Worm (Caenorhabditis elegans) whole organism, mixed stage, embryonic: ENCODE measurements around the gene rps-5.

Experiments
- M03D4.4 ChIP-seq: sonication (generic microtip); optimal IDR thresholded peaks from 2 replicates; lab custom pipeline; 2017; ENCODE audit warnings: mild to moderate bottlenecking, missing genetic modification characterization, missing compliant biosample characterization
- bed-3 ChIP-seq: fragments of 200-800 bp; sonication (Bioruptor generic); optimal IDR thresholded peaks from 3 replicates; lab custom pipeline; 2018; ENCODE audit warnings: mild to moderate bottlenecking, missing genetic modification characterization, moderate library complexity, missing compliant biosample characterization
- ceh-39 ChIP-seq: fragments of 150-350 bp; optimal IDR thresholded peaks from 2 replicates; lab custom pipeline; 2014; ENCODE audit warnings: missing biosample characterization, missing genetic modification characterization
- ceh-43 ChIP-seq: fragments of 200-800 bp; sonication (Bioruptor generic); optimal IDR thresholded peaks from 2 replicates; lab custom pipeline; 2018; ENCODE audit warnings: mild to moderate bottlenecking, missing genetic modification characterization, moderate library complexity, missing compliant biosample characterization
- ceh-83 ChIP-seq: fragments of 200-800 bp; sonication (Bioruptor generic); optimal IDR thresholded peaks from 2 replicates; lab custom pipeline; 2018; ENCODE audit warnings: mild to moderate bottlenecking, missing genetic modification characterization, missing compliant biosample characterization
- ces-1 ChIP-seq: fragments of 150-350 bp; optimal IDR thresholded peaks from 2 replicates; lab custom pipeline; 2014; ENCODE audit warnings: missing biosample characterization, missing genetic modification reagents, missing genetic modification characterization
- drap-1 ChIP-seq: fragments of 200-800 bp; sonication (Bioruptor generic); optimal IDR thresholded peaks from 3 replicates; lab custom pipeline; 2018; ENCODE audit warnings: mild to moderate bottlenecking, missing genetic modification characterization, missing compliant biosample characterization
- elt-1 ChIP-seq: sonication (generic microtip); optimal IDR thresholded peaks from 2 replicates; lab custom pipeline; 2017; ENCODE audit warnings: missing genetic modification characterization, mild to moderate bottlenecking, missing compliant biosample characterization, antibody characterized with exemption, moderate library complexity, borderline replicate concordance; ENCODE audit not compliant: insufficient read depth
- flh-1 ChIP-seq: fragments of 200-800 bp; sonication (Bioruptor generic); optimal IDR thresholded peaks from 2 replicates; lab custom pipeline; 2018; ENCODE audit warnings: mild to moderate bottlenecking, missing genetic modification characterization, moderate library complexity, missing compliant biosample characterization
- ham-2 ChIP-seq: fragments of 200-800 bp; sonication (Bioruptor generic); optimal IDR thresholded peaks from 2 replicates; lab custom pipeline; 2018; ENCODE audit warnings: mild to moderate bottlenecking, missing genetic modification characterization, missing compliant biosample characterization
- hlh-1 ChIP-seq: fragments of 150-350 bp; optimal IDR thresholded peaks from 2 replicates; lab custom pipeline; 2014; ENCODE audit warnings: missing biosample characterization, missing genetic modification reagents, missing genetic modification characterization
- lin-13 ChIP-seq: fragments of 150-350 bp; optimal IDR thresholded peaks from 2 replicates; lab custom pipeline; 2014; ENCODE audit warnings: missing biosample characterization, missing genetic modification characterization
- lin-32 ChIP-seq: fragments of 200-800 bp; sonication (Bioruptor generic); optimal IDR thresholded peaks from 2 replicates; lab custom pipeline; 2018; ENCODE audit warnings: mild to moderate bottlenecking, missing genetic modification characterization, missing compliant biosample characterization
- lsy-2 ChIP-seq: fragments of 150-350 bp; optimal IDR thresholded peaks from 2 replicates; lab custom pipeline; 2014; ENCODE audit warnings: missing biosample characterization, missing genetic modification characterization
- mab-5 ChIP-seq: fragments of 150-350 bp; optimal IDR thresholded peaks from 2 replicates; lab custom pipeline; 2014; ENCODE audit warnings: missing biosample characterization, missing genetic modification characterization
- mep-1 ChIP-seq: fragments of 150-350 bp; optimal IDR thresholded peaks from 2 replicates; lab custom pipeline; 2017; ENCODE audit warnings: missing biosample characterization, missing genetic modification reagents, missing genetic modification characterization, inconsistent platforms
- mls-2 ChIP-seq: sonication (generic microtip); optimal IDR thresholded peaks from 2 replicates; lab custom pipeline; 2016; ENCODE audit warnings: mild to moderate bottlenecking, missing genetic modification characterization, moderate library complexity, missing compliant biosample characterization
- nhr-12 ChIP-seq: fragments of 150-350 bp; optimal IDR thresholded peaks from 2 replicates; lab custom pipeline; 2014; ENCODE audit warnings: missing biosample characterization, missing genetic modification characterization
- nhr-2 ChIP-seq: fragments of 150-350 bp; optimal IDR thresholded peaks from 2 replicates; lab custom pipeline; 2014; ENCODE audit warnings: missing biosample characterization, missing genetic modification characterization
- nhr-237 ChIP-seq: fragments of 150-350 bp; optimal IDR thresholded peaks from 2 replicates; lab custom pipeline; 2014; ENCODE audit warnings: missing biosample characterization, missing genetic modification characterization
- nhr-28 ChIP-seq: fragments of 150-350 bp; optimal IDR thresholded peaks from 2 replicates; lab custom pipeline; 2014; ENCODE audit warnings: missing biosample characterization, missing genetic modification characterization
- nhr-76 ChIP-seq: sonication (generic microtip); optimal IDR thresholded peaks from 2 replicates; lab custom pipeline; 2017; ENCODE audit warnings: missing biosample characterization, missing genetic modification characterization
- pha-4 ChIP-seq: fragments of 150-350 bp; optimal IDR thresholded peaks from 2 replicates; lab custom pipeline; 2018; ENCODE audit warnings: missing biosample characterization, missing genetic modification reagents, missing genetic modification characterization
- sptf-1 ChIP-seq: sonication (generic microtip); optimal IDR thresholded peaks from 2 replicates; lab custom pipeline; 2017; ENCODE audit warnings: mild to moderate bottlenecking, missing genetic modification characterization, moderate library complexity, missing compliant biosample characterization
- tbx-8 ChIP-seq: fragments of 200-800 bp; sonication (Bioruptor generic); optimal IDR thresholded peaks from 2 replicates; lab custom pipeline; 2018; ENCODE audit warnings: mild to moderate bottlenecking, missing genetic modification characterization, moderate library complexity, missing compliant biosample characterization
- unc-120 ChIP-seq: sonication (generic microtip); optimal IDR thresholded peaks from 2 replicates; lab custom pipeline; 2017; ENCODE audit warnings: missing genetic modification characterization, missing compliant biosample characterization; ENCODE audit not compliant: poor library complexity, severe bottlenecking
- unc-39 ChIP-seq: fragments of 150-350 bp; optimal IDR thresholded peaks from 2 replicates; lab custom pipeline; 2014; ENCODE audit warnings: missing biosample characterization, missing genetic modification characterization
- unc-62 ChIP-seq: fragments of 150-350 bp; optimal IDR thresholded peaks from 2 replicates; lab custom pipeline; 2014; ENCODE audit warnings: missing biosample characterization, missing genetic modification reagents, missing genetic modification characterization
- zip-8 ChIP-seq: fragments of 150-350 bp; optimal IDR thresholded peaks from 2 replicates; lab custom pipeline; 2014; ENCODE audit warnings: missing biosample characterization, missing genetic modification characterization
- ztf-11 ChIP-seq: fragments of 150-350 bp; optimal IDR thresholded peaks from 2 replicates; lab custom pipeline; 2014; ENCODE audit warnings: missing biosample characterization, missing genetic modification characterization

Gene rps-5

DNA sequence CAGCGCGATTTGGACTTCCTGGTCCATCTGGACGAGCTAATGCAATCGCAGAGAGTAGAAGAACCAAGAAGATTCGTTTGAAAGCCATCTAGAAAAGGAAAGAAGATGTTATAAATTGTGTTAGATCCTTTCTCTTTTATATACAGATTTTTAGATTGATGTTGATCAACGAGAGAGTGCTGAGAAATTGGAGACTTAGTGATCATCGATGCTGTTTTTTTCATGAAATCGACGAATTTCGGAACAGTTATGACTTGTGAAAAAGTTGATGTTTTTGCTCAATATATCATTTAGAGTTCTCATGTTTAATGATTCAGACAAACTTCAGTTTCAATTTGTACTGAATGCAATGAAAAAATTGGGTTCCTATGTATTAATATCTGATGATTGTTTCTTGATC is 8.2 kb downstream of the rps-5 start, which contains the start of gene srlf-17:
Gene srlf-17 (minus strand): TSS at position 101 of the 400 bp plus-strand sequence.
- TF ChIP-seq unc-120 (tag; lab: Kevin White, UChicago) (no peak), mls-2 (no peak), flh-1 (GFP tag; lab: Kevin White, UChicago) (no peak), nhr-28 (tag; lab: Kevin White, UChicago) (no peak), bed-3 (GFP tag; lab: Kevin White, UChicago) (no peak), tbx-8 (GFP tag; lab: Kevin White, UChicago) (no peak), zip-8 (tag; lab: Kevin White, UChicago) (no peak), sptf-1 (tag; lab: Kevin White, UChicago) (no peak), mab-5 (no peak), ham-2 (GFP tag; lab: Kevin White, UChicago) (no peak), ceh-83 (GFP tag; lab: Kevin White, UChicago) (no peak), M03D4.4 (no peak), pha-4 (tag; lab: Kevin White, UChicago) (no peak), ztf-11 (tag; lab: Kevin White, UChicago) (no peak), elt-1 (no peak), hlh-1 (no peak), ceh-39 (tag; lab: Kevin White, UChicago) (no peak), ces-1 (no peak)

DNA sequence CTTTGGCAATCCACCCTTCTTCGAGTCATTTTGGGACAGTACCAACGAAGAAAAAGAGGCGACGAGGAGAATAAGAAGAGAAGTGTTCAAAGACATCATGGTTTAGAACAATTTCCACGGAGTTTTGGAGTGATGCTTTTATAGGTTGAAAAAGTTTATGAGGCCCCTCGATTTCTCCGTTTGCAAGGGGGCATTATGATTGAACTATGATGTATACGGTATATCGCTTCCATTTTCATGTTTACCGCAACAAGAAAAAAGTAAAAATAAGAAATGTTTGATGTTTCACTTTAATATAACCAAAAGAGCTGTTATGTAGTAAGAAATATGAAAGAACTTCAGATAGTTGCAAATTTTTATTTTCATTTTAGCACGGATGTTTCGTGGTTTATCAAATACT is 9.5 kb downstream of the rps-5 start, which contains the start of gene srlf-18:
Gene srlf-18 (minus strand): TSS at position 101 of the 400 bp plus-strand sequence.
- TF ChIP-seq ces-1 (no peak), sptf-1 (tag; lab: Kevin White, UChicago) (no peak), tbx-8 (GFP tag; lab: Kevin White, UChicago) (no peak), lsy-2 (tag; lab: Kevin White, UChicago) (no peak), pha-4 (tag; lab: Kevin White, UChicago) (no peak), lin-32 (GFP tag; lab: Kevin White, UChicago) (no peak), unc-39 (no peak), mep-1 (tag; lab: Kevin White, UChicago) (no peak)

DNA sequence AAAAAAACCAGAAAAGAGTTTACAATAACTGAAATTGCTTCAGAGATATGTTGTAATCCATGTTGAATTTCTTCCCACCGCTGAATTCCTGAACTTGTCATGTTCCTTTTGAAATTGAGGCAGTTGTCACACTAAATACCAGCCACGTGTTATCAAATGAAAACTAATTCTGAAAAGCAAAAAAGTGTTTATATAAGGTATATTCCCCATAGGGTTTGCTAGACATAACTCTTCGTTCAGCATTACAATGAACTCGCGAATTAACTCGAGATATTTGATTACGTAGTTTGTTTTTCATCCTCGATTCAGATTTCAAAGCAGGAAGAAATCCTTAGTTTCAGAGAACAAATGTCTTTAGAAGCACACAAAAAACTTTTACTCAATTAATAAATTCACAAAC is 10.6 kb downstream of the rps-5 start, which contains the start of gene str-3:
Gene str-3 (minus strand): TSS at position 101 of the 400 bp plus-strand sequence.
- TF ChIP-seq nhr-237 (tag; lab: Kevin White, UChicago), result no peak
- no peak for TF ChIP-seq ceh-43
- no peak for TF ChIP-seq lin-13 (tag; lab: Kevin White, UChicago)
- no peak for TF ChIP-seq ztf-11 (tag; lab: Kevin White, UChicago)
- TF ChIP-seq drap-1, result no peak
- no peak for TF ChIP-seq nhr-28 (tag; lab: Kevin White, UChicago)
- TF ChIP-seq nhr-12 (tag; lab: Kevin White, UChicago), result no peak
- TF ChIP-seq hlh-1, result no peak
- no peak for TF ChIP-seq ces-1
- TF ChIP-seq, all 35 proteins: peak for 0

DNA sequence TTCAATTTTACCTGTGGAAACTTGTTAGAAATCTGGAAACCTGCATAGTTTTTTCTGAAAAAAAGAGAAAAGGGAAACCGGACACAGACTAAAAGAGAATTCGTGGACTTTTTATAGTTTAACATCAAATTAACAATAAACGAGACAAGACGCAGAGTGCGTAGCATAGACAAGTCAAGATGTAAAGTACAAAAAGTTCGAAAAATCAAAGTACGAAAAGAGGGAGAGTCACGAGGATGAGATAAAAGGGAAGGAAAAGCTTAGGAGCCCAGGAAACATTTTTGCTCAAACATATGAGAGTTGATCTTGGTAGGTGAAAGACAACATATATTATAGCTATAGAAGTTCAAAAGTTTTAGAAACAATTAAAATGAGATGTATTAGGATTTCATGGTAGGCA is 13.1 kb downstream of the rps-5 start, which contains the start of gene M7.12:
Gene M7.12 (minus strand): TSS at position 188 of the 400 bp plus-strand sequence.
- TF ChIP-seq nhr-76 (tag; lab: Kevin White, UChicago) (no peak), ces-1 (no peak), sptf-1 (tag; lab: Kevin White, UChicago) (no peak), pha-4 (tag; lab: Kevin White, UChicago) (no peak)

DNA sequence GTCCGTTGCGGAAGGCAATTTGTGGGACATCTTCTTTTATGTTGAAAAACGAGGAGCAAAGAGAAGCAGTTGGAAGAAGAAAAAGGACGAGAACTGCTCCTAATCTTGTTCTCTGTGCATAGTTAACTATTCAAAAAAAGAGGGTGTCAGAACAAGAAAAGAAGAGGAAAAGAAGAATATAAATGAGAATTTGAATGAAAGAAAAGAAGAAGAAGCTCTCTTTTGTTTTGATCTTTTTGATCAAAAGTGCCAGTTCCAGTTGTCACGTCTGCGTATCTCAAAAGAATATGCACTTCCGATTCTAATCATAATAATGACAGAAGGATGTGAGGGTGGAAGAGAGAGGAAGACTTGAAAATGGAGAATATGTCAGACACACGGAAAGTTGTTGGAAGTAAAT is 15.9 kb downstream of the rps-5 start, which contains the start of gene M7.8:
Gene M7.8 (minus strand): TSS at position 112 of the 400 bp plus-strand sequence.
- TF ChIP-seq nhr-28 (tag; lab: Kevin White, UChicago), result no peak
- TF ChIP-seq unc-39, result no peak
- TF ChIP-seq sptf-1 (tag; lab: Kevin White, UChicago), result no peak
- no peak for TF ChIP-seq flh-1 (GFP tag; lab: Kevin White, UChicago)
- TF ChIP-seq pha-4 (tag; lab: Kevin White, UChicago), result no peak
- TF ChIP-seq ces-1, result peak; percentile 53
- TF ChIP-seq nhr-76 (tag; lab: Kevin White, UChicago), result no peak
- peak; percentile 32 for TF ChIP-seq unc-62 (GFP tag; lab: Kevin White, UChicago)
- no peak for TF ChIP-seq nhr-2 (tag; lab: Kevin White, UChicago)
- no peak for TF ChIP-seq lin-13 (tag; lab: Kevin White, UChicago)
